Worm (Caenorhabditis elegans) whole organism, midembryonic: Measurements from ENCODE around the gene ZK1010.2.

Experiments
- T22C8.4 ChIP-seq: fragments of 200-800 bp; sonication (Bioruptor generic); IDR thresholded peaks from 2 replicates; pipeline ENCODE4 v1.3.6; 2022; ENCODE audit warnings: missing genetic modification characterization, missing compliant biosample characterization
- cog-1 ChIP-seq: sonication (generic microtip); optimal IDR thresholded peaks from 2 replicates; lab custom pipeline; 2016; ENCODE audit warnings: missing genetic modification characterization, missing compliant biosample characterization
- flt-1 ChIP-seq: fragments of 200-800 bp; sonication (Bioruptor generic); IDR thresholded peaks from 2 replicates; pipeline ENCODE4 v1.3.6; 2022; ENCODE audit warnings: missing genetic modification characterization, missing compliant biosample characterization
- klf-2 ChIP-seq: fragments of 200-800 bp; sonication (Bioruptor generic); conservative IDR thresholded peaks from 2 replicates; pipeline ENCODE4 v1.3.6; 2022; ENCODE audit warnings: missing genetic modification reagents, missing genetic modification characterization, missing compliant biosample characterization
- ref-1 ChIP-seq: fragments of 200-800 bp; sonication (Bioruptor generic); conservative IDR thresholded peaks from 2 replicates; pipeline ENCODE4 v1.3.6; 2022; ENCODE audit warnings: missing genetic modification reagents, missing genetic modification characterization, missing compliant biosample characterization
- tab-1 ChIP-seq: fragments of 200-800 bp; sonication (Bioruptor generic); IDR thresholded peaks from 2 replicates; pipeline ENCODE4 v1.3.6; 2022; ENCODE audit warnings: missing genetic modification characterization, missing compliant biosample characterization
- ztf-23 ChIP-seq: fragments of 200-800 bp; sonication (Bioruptor generic); IDR thresholded peaks from 2 replicates; pipeline ENCODE4 v1.3.6; 2022; ENCODE audit warnings: missing genetic modification reagents, missing genetic modification characterization, missing compliant biosample characterization

ce11 chrIII:12929573-12929972 is 48.1 kb downstream of the ZK1010.2 start, which contains the start of gene Y37D8A.19:
- TF ChIP-seq flt-1 (GFP tag; lab: Robert Waterston, UW) = no peak
- TF ChIP-seq ztf-23 (GFP tag; lab: Robert Waterston, UW) = no peak
- no peak for TF ChIP-seq ref-1 (GFP tag; lab: Robert Waterston, UW)
- TF ChIP-seq T22C8.4 (GFP tag; lab: Robert Waterston, UW) = no peak
- TF ChIP-seq klf-2 = no peak
- TF ChIP-seq cog-1 = no peak
- no peak for TF ChIP-seq tab-1
